Worm (Caenorhabditis elegans): ENCODE data around the gene K05F1.10.

- no peak for TF ChIP-seq W03F9.2 (tag; optimal IDR thresholded peaks at IDR 0.05)
- no peak for TF ChIP-seq dao-5 (tag; optimal IDR thresholded peaks at IDR 0.05)
Measured at ce11 chrII:5790313-5790773, 14.9 kb downstream of the K05F1.10 start, which contains the start of gene lect-2.
